Fruit fly (Drosophila melanogaster) whole organism, embryonic: ENCODE data around the gene CG14630.

Experiments
- Antp ChIP-seq: fragments of 200-800 bp; sonication (Bioruptor generic); optimal IDR thresholded peaks from 3 replicates; lab custom pipeline; 2016; ENCODE audit warnings: missing biosample characterization, missing genetic modification characterization
- CG10366 ChIP-seq: fragments of 200-800 bp; sonication (Bioruptor generic); IDR thresholded peaks from 2 replicates; pipeline ENCODE4 v1.3.6; 2022; ENCODE audit warnings: missing biosample characterization, missing genetic modification characterization
- CG10431 ChIP-seq: fragments of 200-800 bp; sonication (Bioruptor generic); optimal IDR thresholded peaks from 3 replicates; lab custom pipeline; 2018; ENCODE audit warnings: missing biosample characterization, mild to moderate bottlenecking, missing genetic modification characterization
- CG11085 ChIP-seq: fragments of 200-800 bp; sonication (Bioruptor generic); IDR thresholded peaks from 2 replicates; pipeline ENCODE4 v1.3.6; 2022; ENCODE audit warnings: missing biosample characterization, missing genetic modification characterization
- CG13775 ChIP-seq: fragments of 200-800 bp; sonication (Bioruptor generic); optimal IDR thresholded peaks from 3 replicates; lab custom pipeline; 2017; ENCODE audit warnings: missing biosample characterization, mild to moderate bottlenecking, missing genetic modification characterization
- CG14710 ChIP-seq: fragments of 200-800 bp; sonication (Bioruptor generic); optimal IDR thresholded peaks from 3 replicates; lab custom pipeline; 2019; ENCODE audit warnings: missing biosample characterization, mild to moderate bottlenecking, missing genetic modification characterization, moderate library complexity
- CG1603 ChIP-seq: fragments of 200-800 bp; sonication (Bioruptor generic); optimal IDR thresholded peaks from 2 replicates; lab custom pipeline; 2019; ENCODE audit warnings: missing biosample characterization, mild to moderate bottlenecking, missing genetic modification characterization, moderate library complexity
- CG17385 ChIP-seq: fragments of 200-800 bp; sonication (Bioruptor generic); optimal IDR thresholded peaks from 3 replicates; lab custom pipeline; 2018; ENCODE audit warnings: missing biosample characterization, mild to moderate bottlenecking, missing genetic modification characterization
- CG3065 ChIP-seq: fragments of 200-800 bp; sonication (Bioruptor generic); optimal IDR thresholded peaks from 2 replicates; lab custom pipeline; 2016; ENCODE audit warnings: missing biosample characterization, missing genetic modification characterization
- CG7745 ChIP-seq: fragments of 200-800 bp; sonication (Bioruptor generic); optimal IDR thresholded peaks from 2 replicates; lab custom pipeline; 2018; ENCODE audit warnings: missing biosample characterization, mild to moderate bottlenecking, missing genetic modification characterization, moderate library complexity
- CG8388 ChIP-seq: fragments of 200-800 bp; sonication (Bioruptor generic); optimal IDR thresholded peaks from 2 replicates; lab custom pipeline; 2019; ENCODE audit warnings: missing biosample characterization, mild to moderate bottlenecking, missing genetic modification characterization, moderate library complexity
- CG9932 ChIP-seq: fragments of 200-800 bp; sonication (Bioruptor generic); IDR thresholded peaks from 2 replicates; pipeline ENCODE4 v1.3.6; 2022; ENCODE audit warnings: missing biosample characterization, missing genetic modification characterization
- CTCF ChIP-seq: fragments of 200-800 bp; sonication (Bioruptor generic); optimal IDR thresholded peaks from 2 replicates; lab custom pipeline; 2017; ENCODE audit warnings: missing biosample characterization, mild to moderate bottlenecking, missing genetic modification characterization, moderate library complexity
- Hr3 ChIP-seq: fragments of 200-800 bp; sonication (Bioruptor generic); optimal IDR thresholded peaks from 3 replicates; lab custom pipeline; 2016; ENCODE audit warnings: missing biosample characterization, missing genetic modification characterization
- Lpt ChIP-seq: fragments of >200 bp; optimal IDR thresholded peaks from 2 replicates; lab custom pipeline; 2018; ENCODE audit warnings: missing biosample characterization, missing genetic modification characterization
- Neu2 ChIP-seq: fragments of 200-800 bp; sonication (Bioruptor generic); optimal IDR thresholded peaks from 3 replicates; lab custom pipeline; 2016; ENCODE audit warnings: missing biosample characterization, missing genetic modification characterization, borderline replicate concordance
- NfI ChIP-seq: fragments of 200-800 bp; sonication (Bioruptor generic); optimal IDR thresholded peaks from 3 replicates; lab custom pipeline; 2018; ENCODE audit warnings: missing biosample characterization, mild to moderate bottlenecking, missing genetic modification characterization, moderate library complexity
- Oaz ChIP-seq: fragments of 200-800 bp; sonication (Bioruptor generic); IDR thresholded peaks from 2 replicates; pipeline ENCODE4 v1.3.6; 2022; ENCODE audit warnings: missing biosample characterization, missing genetic modification characterization
- Scr ChIP-seq: fragments of 200-800 bp; sonication (Bioruptor generic); IDR thresholded peaks from 2 replicates; pipeline ENCODE4 v1.3.6; 2022; ENCODE audit warnings: missing biosample characterization, missing genetic modification characterization; ENCODE audit not compliant: partially characterized antibody
- Sox102F ChIP-seq: fragments of 200-800 bp; sonication (Bioruptor generic); optimal IDR thresholded peaks from 2 replicates; lab custom pipeline; 2018; ENCODE audit warnings: missing biosample characterization, mild to moderate bottlenecking, missing genetic modification characterization, moderate library complexity
- chn ChIP-seq: fragments of 200-800 bp; sonication (Bioruptor generic); optimal IDR thresholded peaks from 2 replicates; lab custom pipeline; 2016; ENCODE audit warnings: missing biosample characterization, missing genetic modification characterization
- fd102C ChIP-seq: fragments of 200-800 bp; sonication (Bioruptor generic); optimal IDR thresholded peaks from 2 replicates; lab custom pipeline; 2018; ENCODE audit warnings: missing biosample characterization, mild to moderate bottlenecking, missing genetic modification characterization, moderate library complexity
- ftz-f1 ChIP-seq: fragments of 200-800 bp; sonication (Bioruptor generic); optimal IDR thresholded peaks from 2 replicates; lab custom pipeline; 2016; ENCODE audit warnings: missing biosample characterization, missing genetic modification characterization
- gce ChIP-seq: fragments of 200-800 bp; sonication (Bioruptor generic); IDR thresholded peaks from 3 replicates; pipeline ENCODE4 v1.3.6; 2022; ENCODE audit warnings: missing biosample characterization, missing genetic modification characterization
- h ChIP-seq: fragments of >200 bp; optimal IDR thresholded peaks from 2 replicates; lab custom pipeline; 2017
- hbn ChIP-seq: fragments of 200-800 bp; sonication (Bioruptor generic); IDR thresholded peaks from 2 replicates; pipeline ENCODE4 v1.3.6; 2022; ENCODE audit warnings: missing biosample characterization, missing genetic modification characterization; ENCODE audit not compliant: partially characterized antibody
- hkb ChIP-seq, 2 experiments: fragments of 200-800 bp in 1 of 2; fragments of >200 bp in 1 of 2; sonication (Bioruptor generic) in 1 of 2; IDR thresholded peaks in 1 of 2; optimal IDR thresholded peaks in 1 of 2; 2 replicates each; pipeline versions ENCODE4 v1.3.6 to Lab custom; 2017 to 2022; ENCODE audit warnings: missing biosample characterization in 1 of 2, missing genetic modification characterization in 1 of 2
- ind ChIP-seq: fragments of 200-800 bp; sonication (Bioruptor generic); optimal IDR thresholded peaks from 3 replicates; lab custom pipeline; 2016; ENCODE audit warnings: missing biosample characterization, missing genetic modification characterization
- insv ChIP-seq, 2 experiments: fragments of 200-800 bp; sonication (Bioruptor generic); optimal IDR thresholded peaks; 3 replicates each; lab custom pipeline; 2016 to 2018; ENCODE audit warnings: missing biosample characterization in 2 of 2, missing genetic modification characterization in 2 of 2
- lab ChIP-seq: fragments of 200-800 bp; sonication (Bioruptor generic); optimal IDR thresholded peaks from 3 replicates; lab custom pipeline; 2017; ENCODE audit warnings: missing biosample characterization, missing genetic modification characterization, mild to moderate bottlenecking, moderate library complexity, missing genetic modification reagents
- nerfin-1 ChIP-seq: fragments of 200-800 bp; sonication (Bioruptor generic); optimal IDR thresholded peaks from 3 replicates; lab custom pipeline; 2019; ENCODE audit warnings: missing biosample characterization, mild to moderate bottlenecking, missing genetic modification characterization, moderate library complexity
- peb ChIP-seq: fragments of 200-800 bp; sonication (Bioruptor generic); IDR thresholded peaks from 2 replicates; pipeline ENCODE4 v1.3.6; 2022; ENCODE audit warnings: missing biosample characterization, missing genetic modification characterization
- phol ChIP-seq: fragments of 200-800 bp; sonication (Bioruptor generic); optimal IDR thresholded peaks from 3 replicates; lab custom pipeline; 2018; ENCODE audit warnings: missing biosample characterization, mild to moderate bottlenecking, missing genetic modification characterization, moderate library complexity
- pita ChIP-seq: fragments of 200-800 bp; sonication (Bioruptor generic); optimal IDR thresholded peaks from 2 replicates; lab custom pipeline; 2017; ENCODE audit warnings: missing biosample characterization, mild to moderate bottlenecking, missing genetic modification characterization
- schlank ChIP-seq: fragments of 200-800 bp; sonication (Bioruptor generic); optimal IDR thresholded peaks from 2 replicates; lab custom pipeline; 2018; ENCODE audit warnings: missing biosample characterization, mild to moderate bottlenecking, missing genetic modification characterization
- scrt ChIP-seq: fragments of 200-800 bp; sonication (Bioruptor generic); optimal IDR thresholded peaks from 2 replicates; lab custom pipeline; 2018; ENCODE audit warnings: missing biosample characterization, mild to moderate bottlenecking, missing genetic modification characterization, moderate library complexity
- sisA ChIP-seq: fragments of 200-800 bp; sonication (Bioruptor generic); IDR thresholded peaks from 2 replicates; pipeline ENCODE4 v1.3.6; 2022; ENCODE audit warnings: missing biosample characterization, missing genetic modification characterization
- slou ChIP-seq: fragments of 200-800 bp; sonication (Bioruptor generic); optimal IDR thresholded peaks from 3 replicates; lab custom pipeline; 2016; ENCODE audit warnings: missing biosample characterization, missing genetic modification characterization
- stwl ChIP-seq: fragments of 200-800 bp; sonication (Bioruptor generic); optimal IDR thresholded peaks from 3 replicates; lab custom pipeline; 2018; ENCODE audit warnings: missing biosample characterization, mild to moderate bottlenecking, missing genetic modification characterization, moderate library complexity
- z ChIP-seq: fragments of 200-800 bp; sonication (Bioruptor generic); IDR thresholded peaks from 3 replicates; pipeline ENCODE4 v1.3.6; 2022; ENCODE audit warnings: missing biosample characterization, missing genetic modification characterization

The CG14630 gene

DNA sequence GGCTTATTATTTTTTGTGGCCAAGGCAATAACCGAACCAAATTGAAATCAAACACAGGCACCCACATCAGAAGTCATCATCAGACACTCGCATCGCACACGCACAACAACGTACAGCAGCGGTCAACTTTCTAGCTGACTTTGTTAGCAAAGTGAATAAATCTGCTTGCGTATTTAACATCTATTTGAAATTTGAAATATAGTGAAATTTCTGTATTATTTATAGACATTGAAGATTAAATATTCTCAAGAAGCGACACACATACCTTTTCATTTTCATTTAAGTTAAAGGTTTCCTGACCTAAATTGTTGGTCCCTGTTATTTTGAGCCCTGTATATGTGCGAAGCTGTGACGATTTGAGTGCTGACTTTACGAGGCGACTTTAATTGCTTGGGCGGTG, 32.4 kb upstream of the CG14630 start (continued):
- no peak for TF ChIP-seq peb
- TF ChIP-seq Oaz (GFP tag; lab: Robert Waterston, UW), result no peak
- peak; percentile 12 for TF ChIP-seq phol (tag; lab: Kevin White, UChicago)
- TF ChIP-seq hbn (GFP tag; lab: Robert Waterston, UW), result no peak

- no peak for TF ChIP-seq hbn (GFP tag; lab: Robert Waterston, UW)
- TF ChIP-seq CG10431, result peak; percentile 54
- no peak for TF ChIP-seq z
- no peak for TF ChIP-seq Antp
- TF ChIP-seq CG11085 (GFP tag; lab: Robert Waterston, UW), result no peak
- TF ChIP-seq nerfin-1 (tag; lab: Kevin White, UChicago), result peak; percentile 61
- peak; percentile 32 for TF ChIP-seq scrt
- TF ChIP-seq, all 482 proteins: peak for 3
Observed at dm6 chrX:1006182-1006581, 25.1 kb upstream of the CG14630 start.

DNA sequence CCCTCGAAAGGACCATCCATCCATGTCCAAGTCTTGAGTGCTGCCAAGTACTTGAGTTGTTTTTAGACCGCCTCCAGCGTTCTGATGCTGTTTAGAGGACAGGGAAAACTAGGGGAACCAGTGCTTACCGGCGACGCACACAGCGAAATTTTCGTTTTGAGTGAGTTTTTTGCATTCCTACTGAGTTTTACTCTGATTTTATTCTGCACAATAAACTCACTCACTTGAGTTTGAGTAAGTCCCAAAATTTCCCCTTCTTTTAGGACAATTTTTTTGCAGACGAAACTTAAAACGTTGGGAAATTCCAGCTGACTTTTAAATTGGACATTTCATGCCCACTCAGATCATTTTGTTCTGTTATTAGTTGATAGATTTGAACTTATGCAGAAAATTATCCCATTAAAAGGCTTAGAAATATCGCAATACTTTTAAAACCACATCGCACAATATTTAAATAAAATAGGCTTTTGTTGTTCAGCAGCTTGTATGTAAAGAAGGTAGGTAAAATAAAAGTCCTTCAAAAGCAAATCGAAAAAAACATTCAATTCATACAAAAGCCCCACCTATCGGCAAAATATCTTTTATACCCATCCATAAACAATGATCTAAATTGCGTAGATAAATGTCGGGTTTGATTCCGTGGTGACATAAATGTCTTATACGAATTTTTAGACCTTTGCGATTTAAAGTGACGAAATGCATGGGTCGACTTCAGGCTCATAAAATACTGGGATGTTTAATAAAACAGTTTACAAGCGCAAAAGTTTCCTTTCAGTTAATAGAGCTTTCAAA, 21.6 kb upstream of the CG14630 start:
- TF ChIP-seq lab (GFP tag; lab: Kevin White, UChicago) (no peak), CG10366 (no peak), NfI (GFP tag; lab: Kevin White, UChicago) (peak; percentile 15), insv (GFP tag; optimal IDR thresholded peaks at IDR 0.05; lab: Kevin White, UChicago) (peak in 1 of 2 experiments; percentile 22), CG3065 (GFP tag; lab: Kevin White, UChicago) (no peak), fd102C (GFP tag; lab: Kevin White, UChicago) (no peak), sisA (GFP tag; lab: Robert Waterston, UW) (no peak), CG14710 (tag; lab: Kevin White, UChicago) (no peak), CG13775 (GFP tag; lab: Kevin White, UChicago) (no peak), hkb (optimal IDR thresholded peaks at IDR 0.05; lab: Kevin White, UChicago) (no peak), hkb (GFP tag; IDR thresholded peaks at IDR 0.05; lab: Robert Waterston, UW) (no peak), CG8388 (GFP tag; lab: Kevin White, UChicago) (no peak), gce (peak; percentile 31; the same call in 1 of the 3 replicates), h (no peak), schlank (tag; lab: Kevin White, UChicago) (no peak), CG7745 (tag; lab: Kevin White, UChicago) (no peak), ftz-f1 (no peak), Lpt (no peak), CG9932 (GFP tag; lab: Robert Waterston, UW) (no peak), Neu2 (no peak), CTCF (GFP tag; lab: Kevin White, UChicago) (peak; percentile 90), CG1603 (tag; lab: Kevin White, UChicago) (peak; percentile 21), ind (no peak), Hr3 (GFP tag; lab: Kevin White, UChicago) (no peak), stwl (tag; lab: Kevin White, UChicago) (peak; percentile 10), Sox102F (GFP tag; lab: Kevin White, UChicago) (peak; percentile 7), CG17385 (GFP tag; lab: Kevin White, UChicago) (no peak), chn (GFP tag; lab: Kevin White, UChicago) (no peak), z (peak; percentile 95), slou (GFP tag; lab: Kevin White, UChicago) (no peak), pita (GFP tag; lab: Kevin White, UChicago) (peak; percentile 49), Scr (GFP tag; lab: Robert Waterston, UW) (no peak)
